Worm (Caenorhabditis elegans) whole organism, mixed stage, embryonic: ENCODE results near the gene srd-42.

Experiments
- drap-1 ChIP-seq: fragments of 200-800 bp; sonication (Bioruptor generic); optimal IDR thresholded peaks from 3 replicates; lab custom pipeline; 2018; ENCODE audit warnings: mild to moderate bottlenecking, missing genetic modification characterization, missing compliant biosample characterization
- elt-1 ChIP-seq: sonication (generic microtip); optimal IDR thresholded peaks from 2 replicates; lab custom pipeline; 2017; ENCODE audit warnings: missing genetic modification characterization, mild to moderate bottlenecking, missing compliant biosample characterization, antibody characterized with exemption, moderate library complexity, borderline replicate concordance; ENCODE audit not compliant: insufficient read depth
- lin-13 ChIP-seq: fragments of 150-350 bp; optimal IDR thresholded peaks from 2 replicates; lab custom pipeline; 2014; ENCODE audit warnings: missing biosample characterization, missing genetic modification characterization
- lin-32 ChIP-seq: fragments of 200-800 bp; sonication (Bioruptor generic); optimal IDR thresholded peaks from 2 replicates; lab custom pipeline; 2018; ENCODE audit warnings: mild to moderate bottlenecking, missing genetic modification characterization, missing compliant biosample characterization
- nhr-12 ChIP-seq: fragments of 150-350 bp; optimal IDR thresholded peaks from 2 replicates; lab custom pipeline; 2014; ENCODE audit warnings: missing biosample characterization, missing genetic modification characterization
- nhr-237 ChIP-seq: fragments of 150-350 bp; optimal IDR thresholded peaks from 2 replicates; lab custom pipeline; 2014; ENCODE audit warnings: missing biosample characterization, missing genetic modification characterization
- nhr-76 ChIP-seq: sonication (generic microtip); optimal IDR thresholded peaks from 2 replicates; lab custom pipeline; 2017; ENCODE audit warnings: missing biosample characterization, missing genetic modification characterization
- unc-62 ChIP-seq: fragments of 150-350 bp; optimal IDR thresholded peaks from 2 replicates; lab custom pipeline; 2014; ENCODE audit warnings: missing biosample characterization, missing genetic modification reagents, missing genetic modification characterization

DNA sequence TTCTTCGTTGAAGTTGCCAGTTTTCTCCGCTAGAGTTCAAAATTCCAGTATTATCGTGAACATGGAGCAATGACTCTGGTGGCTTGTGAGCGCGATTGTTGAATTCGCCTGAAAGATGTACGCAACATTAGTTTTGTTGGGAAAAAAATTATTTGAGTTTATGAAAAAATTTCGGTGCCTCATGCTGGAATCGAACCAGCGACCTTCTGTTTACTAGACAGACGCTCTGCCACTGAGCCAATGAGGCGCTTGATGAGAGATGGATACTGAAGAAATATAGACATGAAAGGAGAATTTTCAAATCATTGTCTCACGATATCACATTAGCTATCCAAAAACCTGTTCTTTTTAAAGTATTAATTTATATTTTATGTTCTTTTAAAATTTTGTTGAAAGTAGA is 19.8 kb downstream of the srd-42 start:
- TF ChIP-seq drap-1 (GFP tag; lab: Kevin White, UChicago) (no peak), lin-32 (GFP tag; lab: Kevin White, UChicago) (no peak), lin-13 (tag; lab: Kevin White, UChicago) (no peak), nhr-237 (tag; lab: Kevin White, UChicago) (no peak), nhr-12 (tag; lab: Kevin White, UChicago) (no peak), unc-62 (GFP tag; lab: Kevin White, UChicago) (no peak), elt-1 (tag; lab: Kevin White, UChicago) (no peak), nhr-76 (no peak)
